Fruit fly (Drosophila melanogaster) whole organism, embryonic: Measurements from ENCODE around the gene Nup107.
A peak's percentile ranks its signal among the peaks of the same experiment; 100 is the strongest.

Source experiments
- BEAF-32 ChIP-seq: fragments of 200-800 bp; sonication (Bioruptor generic); optimal IDR thresholded peaks from 3 replicates; lab custom pipeline; 2017; ENCODE audit warnings: missing biosample characterization, missing genetic modification characterization, mild to moderate bottlenecking, moderate library complexity, missing genetic modification reagents
- CG10267 ChIP-seq: fragments of 200-800 bp; sonication (Bioruptor generic); optimal IDR thresholded peaks from 2 replicates; lab custom pipeline; 2018; ENCODE audit warnings: missing biosample characterization, mild to moderate bottlenecking, missing genetic modification characterization, moderate library complexity
- CG11093 ChIP-seq: fragments of 200-800 bp; sonication (Bioruptor generic); IDR thresholded peaks from 3 replicates; pipeline ENCODE4 v1.3.6; 2022; ENCODE audit warnings: missing biosample characterization, missing genetic modification characterization
- CG11695 ChIP-seq: fragments of 200-800 bp; sonication (Bioruptor generic); IDR thresholded peaks from 3 replicates; pipeline ENCODE4 v1.3.6; 2022; ENCODE audit warnings: missing biosample characterization, missing genetic modification characterization
- CG11723 ChIP-seq: fragments of 200-800 bp; sonication (Bioruptor generic); optimal IDR thresholded peaks from 2 replicates; lab custom pipeline; 2017; ENCODE audit warnings: missing biosample characterization, mild to moderate bottlenecking, missing genetic modification characterization
- CG12659 ChIP-seq: fragments of 200-800 bp; sonication (Bioruptor generic); optimal IDR thresholded peaks from 3 replicates; lab custom pipeline; 2017; ENCODE audit warnings: mild to moderate bottlenecking, missing biosample characterization, missing genetic modification reagents, missing genetic modification characterization
- CG13624 ChIP-seq: fragments of 200-800 bp; sonication (Bioruptor generic); optimal IDR thresholded peaks from 2 replicates; lab custom pipeline; 2016; ENCODE audit warnings: missing biosample characterization, missing genetic modification characterization
- CG14710 ChIP-seq: fragments of 200-800 bp; sonication (Bioruptor generic); optimal IDR thresholded peaks from 3 replicates; lab custom pipeline; 2019; ENCODE audit warnings: missing biosample characterization, mild to moderate bottlenecking, missing genetic modification characterization, moderate library complexity
- CG14860 ChIP-seq: fragments of 200-800 bp; sonication (Bioruptor generic); IDR thresholded peaks from 3 replicates; pipeline ENCODE4 v1.3.6; 2022; ENCODE audit warnings: missing biosample characterization, missing genetic modification characterization; ENCODE audit not compliant: partially characterized antibody
- CG16813 ChIP-seq: fragments of 200-800 bp; sonication (Bioruptor generic); IDR thresholded peaks from 3 replicates; pipeline ENCODE4 v1.3.6; 2022; ENCODE audit warnings: missing biosample characterization, missing genetic modification characterization; ENCODE audit not compliant: partially characterized antibody
- CG17568 ChIP-seq: fragments of 200-800 bp; sonication (Bioruptor generic); optimal IDR thresholded peaks from 2 replicates; lab custom pipeline; 2018; ENCODE audit warnings: missing biosample characterization, mild to moderate bottlenecking, missing genetic modification characterization, moderate library complexity
- CG1832 ChIP-seq: fragments of 200-800 bp; sonication (Bioruptor generic); optimal IDR thresholded peaks from 2 replicates; lab custom pipeline; 2017; ENCODE audit warnings: missing biosample characterization, mild to moderate bottlenecking, missing genetic modification characterization, inconsistent platforms
- CG18764 ChIP-seq: fragments of 200-800 bp; sonication (Bioruptor generic); optimal IDR thresholded peaks from 3 replicates; lab custom pipeline; 2016; ENCODE audit warnings: missing biosample characterization, missing genetic modification characterization
- CG2202 ChIP-seq: fragments of 200-800 bp; sonication (Bioruptor generic); optimal IDR thresholded peaks from 2 replicates; lab custom pipeline; 2018; ENCODE audit warnings: missing biosample characterization, mild to moderate bottlenecking, missing genetic modification characterization
- CG2712 ChIP-seq: fragments of 200-800 bp; optimal IDR thresholded peaks from 3 replicates; lab custom pipeline; 2019; ENCODE audit warnings: missing biosample characterization, mild to moderate bottlenecking, missing genetic modification characterization, moderate library complexity
- CG30020 ChIP-seq: fragments of 200-800 bp; optimal IDR thresholded peaks from 2 replicates; lab custom pipeline; 2019; ENCODE audit warnings: missing biosample characterization, mild to moderate bottlenecking, missing genetic modification characterization, moderate library complexity
- CG4424 ChIP-seq: fragments of 200-800 bp; sonication (Bioruptor generic); optimal IDR thresholded peaks from 3 replicates; lab custom pipeline; 2016; ENCODE audit warnings: missing biosample characterization, missing genetic modification characterization
- CG8765 ChIP-seq: fragments of 200-800 bp; sonication (Bioruptor generic); IDR thresholded peaks from 2 replicates; pipeline ENCODE4 v1.3.6; 2022; ENCODE audit warnings: missing biosample characterization, missing genetic modification characterization
- Doc3 ChIP-seq: fragments of 200-800 bp; sonication (Bioruptor generic); IDR thresholded peaks from 3 replicates; pipeline ENCODE4 v1.3.6; 2022; ENCODE audit warnings: missing biosample characterization, missing genetic modification characterization; ENCODE audit not compliant: partially characterized antibody
- Dref ChIP-seq: fragments of 200-800 bp; sonication (Bioruptor generic); IDR thresholded peaks from 2 replicates; pipeline ENCODE4 v1.3.6; 2022; ENCODE audit warnings: missing biosample characterization, missing genetic modification characterization
- E2f2 ChIP-seq: fragments of 200-800 bp; sonication (Bioruptor generic); IDR thresholded peaks from 2 replicates; pipeline ENCODE4 v1.3.6; 2022; ENCODE audit warnings: missing biosample characterization, missing genetic modification characterization
- Fer1 ChIP-seq: fragments of 200-800 bp; sonication (Bioruptor generic); optimal IDR thresholded peaks from 2 replicates; lab custom pipeline; 2017; ENCODE audit warnings: missing biosample characterization, mild to moderate bottlenecking, missing genetic modification characterization
- HmgZ ChIP-seq: fragments of 200-800 bp; sonication (Bioruptor generic); optimal IDR thresholded peaks from 2 replicates; lab custom pipeline; 2018; ENCODE audit warnings: missing biosample characterization, mild to moderate bottlenecking, missing genetic modification characterization
- MBD-R2 ChIP-seq: fragments of 200-800 bp; sonication (Bioruptor generic); IDR thresholded peaks from 2 replicates; pipeline ENCODE4 v1.3.6; 2022; ENCODE audit warnings: missing biosample characterization, missing genetic modification characterization
- Meics ChIP-seq: fragments of 200-800 bp; sonication (Bioruptor generic); optimal IDR thresholded peaks from 2 replicates; lab custom pipeline; 2017; ENCODE audit warnings: missing biosample characterization, mild to moderate bottlenecking, missing genetic modification characterization
- Myb ChIP-seq: fragments of 200-800 bp; sonication (Bioruptor generic); optimal IDR thresholded peaks from 2 replicates; lab custom pipeline; 2016; ENCODE audit warnings: missing biosample characterization, missing genetic modification characterization
- Opbp ChIP-seq: fragments of 200-800 bp; sonication (Bioruptor generic); IDR thresholded peaks from 3 replicates; pipeline ENCODE4 v1.3.6; 2022; ENCODE audit warnings: missing biosample characterization, missing genetic modification characterization; ENCODE audit not compliant: partially characterized antibody
- Scr ChIP-seq: fragments of 200-800 bp; sonication (Bioruptor generic); IDR thresholded peaks from 2 replicates; pipeline ENCODE4 v1.3.6; 2022; ENCODE audit warnings: missing biosample characterization, missing genetic modification characterization; ENCODE audit not compliant: partially characterized antibody
- Sry-δ ChIP-seq: fragments of 200-800 bp; sonication (Bioruptor generic); optimal IDR thresholded peaks from 2 replicates; lab custom pipeline; 2016; ENCODE audit warnings: missing biosample characterization, missing genetic modification characterization
- YL-1 ChIP-seq: fragments of 200-800 bp; sonication (Bioruptor generic); optimal IDR thresholded peaks from 3 replicates; lab custom pipeline; 2017; ENCODE audit warnings: missing biosample characterization, mild to moderate bottlenecking, missing genetic modification characterization
- amos ChIP-seq: fragments of 200-800 bp; sonication (Bioruptor generic); IDR thresholded peaks from 2 replicates; pipeline ENCODE4 v1.3.6; 2022; ENCODE audit warnings: missing biosample characterization, missing genetic modification characterization; ENCODE audit not compliant: partially characterized antibody
- bbx ChIP-seq: fragments of 200-800 bp; sonication (Bioruptor generic); IDR thresholded peaks from 2 replicates; pipeline ENCODE4 v1.3.6; 2022; ENCODE audit warnings: missing biosample characterization, missing genetic modification characterization; ENCODE audit not compliant: partially characterized antibody
- chinmo ChIP-seq: fragments of 200-800 bp; sonication (Bioruptor generic); IDR thresholded peaks from 4 replicates; pipeline ENCODE4 v1.3.6; 2022; ENCODE audit warnings: missing biosample characterization, missing genetic modification characterization; ENCODE audit not compliant: partially characterized antibody
- dmrt99B ChIP-seq: fragments of 200-800 bp; sonication (Bioruptor generic); optimal IDR thresholded peaks from 2 replicates; lab custom pipeline; 2018; ENCODE audit warnings: missing biosample characterization, mild to moderate bottlenecking, missing genetic modification characterization, moderate library complexity
- dpn ChIP-seq, 2 experiments: fragments of 200-800 bp; sonication (Bioruptor generic); optimal IDR thresholded peaks; 3 replicates each; lab custom pipeline; 2016; ENCODE audit warnings: missing biosample characterization in 2 of 2, missing genetic modification characterization in 2 of 2
- inv ChIP-seq: fragments of 200-800 bp; sonication (Bioruptor generic); IDR thresholded peaks from 2 replicates; pipeline ENCODE4 v1.3.6; 2022; ENCODE audit warnings: missing biosample characterization, missing genetic modification characterization; ENCODE audit not compliant: partially characterized antibody
- knrl ChIP-seq: fragments of 200-800 bp; sonication (Bioruptor generic); IDR thresholded peaks from 3 replicates; pipeline ENCODE4 v1.3.6; 2022; ENCODE audit warnings: missing biosample characterization, missing genetic modification characterization; ENCODE audit not compliant: partially characterized antibody
- maf-S ChIP-seq: fragments of 200-800 bp; sonication (Bioruptor generic); optimal IDR thresholded peaks from 2 replicates; lab custom pipeline; 2016; ENCODE audit warnings: missing biosample characterization, missing genetic modification characterization
- nerfin-2 ChIP-seq: fragments of 200-800 bp; sonication (Bioruptor generic); IDR thresholded peaks from 2 replicates; pipeline ENCODE4 v1.3.6; 2022; ENCODE audit warnings: missing biosample characterization, missing genetic modification characterization; ENCODE audit not compliant: partially characterized antibody
- phol ChIP-seq: fragments of 200-800 bp; sonication (Bioruptor generic); optimal IDR thresholded peaks from 3 replicates; lab custom pipeline; 2018; ENCODE audit warnings: missing biosample characterization, mild to moderate bottlenecking, missing genetic modification characterization, moderate library complexity
- pzg ChIP-seq: fragments of 200-800 bp; sonication (Bioruptor generic); optimal IDR thresholded peaks from 3 replicates; lab custom pipeline; 2018; ENCODE audit warnings: missing biosample characterization, mild to moderate bottlenecking, missing genetic modification characterization, moderate library complexity
- schlank ChIP-seq: fragments of 200-800 bp; sonication (Bioruptor generic); optimal IDR thresholded peaks from 2 replicates; lab custom pipeline; 2018; ENCODE audit warnings: missing biosample characterization, mild to moderate bottlenecking, missing genetic modification characterization
- sima ChIP-seq: fragments of 200-800 bp; sonication (Bioruptor generic); optimal IDR thresholded peaks from 2 replicates; lab custom pipeline; 2016; ENCODE audit warnings: missing biosample characterization, missing genetic modification characterization
- sna ChIP-seq: fragments of 200-800 bp; sonication (Bioruptor generic); IDR thresholded peaks from 2 replicates; pipeline ENCODE4 v1.3.6; 2022; ENCODE audit warnings: missing biosample characterization, missing genetic modification characterization; ENCODE audit not compliant: partially characterized antibody
- ssp ChIP-seq: fragments of 200-800 bp; sonication (Bioruptor generic); IDR thresholded peaks from 2 replicates; pipeline ENCODE4 v1.3.6; 2022; ENCODE audit warnings: missing biosample characterization, missing genetic modification characterization
- stwl ChIP-seq: fragments of 200-800 bp; sonication (Bioruptor generic); optimal IDR thresholded peaks from 3 replicates; lab custom pipeline; 2018; ENCODE audit warnings: missing biosample characterization, mild to moderate bottlenecking, missing genetic modification characterization, moderate library complexity
- trem ChIP-seq: fragments of 200-800 bp; optimal IDR thresholded peaks from 3 replicates; lab custom pipeline; 2019; ENCODE audit warnings: missing biosample characterization, mild to moderate bottlenecking, missing genetic modification characterization, moderate library complexity
- wek ChIP-seq: fragments of 200-800 bp; sonication (Bioruptor generic); optimal IDR thresholded peaks from 3 replicates; lab custom pipeline; 2018; ENCODE audit warnings: missing biosample characterization, mild to moderate bottlenecking, missing genetic modification characterization, moderate library complexity

Nup107 gene

dm6 chr2L:10728751-10729150, 7.1 kb downstream of the Nup107 start, which contains the start of gene CG6443 (continued):
- TF ChIP-seq CG11093 (GFP tag; lab: Robert Waterston, UW) (no peak), CG1832 (GFP tag; lab: Kevin White, UChicago) (no peak), CG14860 (GFP tag; lab: Robert Waterston, UW) (peak; percentile 67), inv (peak; percentile 51; the same call in 1 of the 2 replicates), Myb (GFP tag; lab: Kevin White, UChicago) (peak; percentile 58), CG30020 (tag; lab: Kevin White, UChicago) (peak; percentile 38), maf-S (no peak), Sry-δ (peak; percentile 90), nerfin-2 (GFP tag; lab: Robert Waterston, UW) (peak; percentile 75), MBD-R2 (peak; percentile 40; the same call in 1 of the 2 replicates), HmgZ (tag; lab: Kevin White, UChicago) (peak; percentile 1), CG17568 (GFP tag; lab: Kevin White, UChicago) (no peak), sna (peak; percentile 88), stwl (peak; percentile 89), dpn (GFP tag; optimal IDR thresholded peaks at IDR 0.05; lab: Kevin White, UChicago) (no peak), CG12659 (GFP tag; lab: Kevin White, UChicago) (peak; percentile 56), trem (tag; lab: Kevin White, UChicago) (peak; percentile 56), phol (tag; lab: Kevin White, UChicago) (peak; percentile 9), CG14710 (tag; lab: Kevin White, UChicago) (peak; percentile 19), BEAF-32 (peak; percentile 80), CG4424 (GFP tag; lab: Kevin White, UChicago) (no peak), CG18764 (GFP tag; lab: Kevin White, UChicago) (no peak), amos (GFP tag; lab: Robert Waterston, UW) (peak; percentile 81), dmrt99B (tag; lab: Kevin White, UChicago) (no peak), Opbp (GFP tag; lab: Robert Waterston, UW) (peak; percentile 75; the same call in 2 of the 3 replicates), sima (no peak), CG16813 (GFP tag; lab: Robert Waterston, UW) (peak; percentile 74), CG2712 (peak; percentile 40), Doc3 (GFP tag; lab: Robert Waterston, UW) (peak; percentile 81), Scr (GFP tag; lab: Robert Waterston, UW) (peak; percentile 76), pzg (peak; percentile 73), bbx (GFP tag; lab: Robert Waterston, UW) (peak; percentile 68), CG8765 (GFP tag; lab: Robert Waterston, UW) (no peak), chinmo (GFP tag; lab: Robert Waterston, UW) (0 out of 4 replicates have a peak, but pooled peaks have one; percentile 10), CG11723 (GFP tag; lab: Kevin White, UChicago) (no peak), YL-1 (GFP tag; lab: Kevin White, UChicago) (peak; percentile 3), E2f2 (GFP tag; lab: Robert Waterston, UW) (peak; percentile 89), schlank (tag; lab: Kevin White, UChicago) (no peak), ssp (GFP tag; lab: Robert Waterston, UW) (no peak), Meics (GFP tag; lab: Kevin White, UChicago) (no peak), CG10267 (tag; lab: Kevin White, UChicago) (peak; percentile 20), knrl (GFP tag; lab: Robert Waterston, UW) (peak; percentile 63), wek (GFP tag; lab: Kevin White, UChicago) (no peak), CG13624 (GFP tag; lab: Kevin White, UChicago) (no peak), Fer1 (GFP tag; lab: Kevin White, UChicago) (no peak), CG2202 (tag; lab: Kevin White, UChicago) (no peak), CG11695 (GFP tag; lab: Robert Waterston, UW) (no peak), Dref (GFP tag; lab: Robert Waterston, UW) (peak; percentile 86)
